Worm (Caenorhabditis elegans) whole organism, young adult: ENCODE measurements around the gene adh-1.
A peak's percentile ranks its signal among the peaks of the same experiment; 100 is the strongest.

ENCODE experiments used
- B0035.1 ChIP-seq: sonication (generic microtip); optimal IDR thresholded peaks from 2 replicates; lab custom pipeline; 2016; ENCODE audit warnings: missing genetic modification characterization, mild to moderate bottlenecking, missing compliant biosample characterization, missing genotype, missing genetic modification reagents
- F23B12.7 ChIP-seq: sonication (generic microtip); optimal IDR thresholded peaks from 2 replicates; lab custom pipeline; 2017; ENCODE audit warnings: missing genetic modification characterization, mild to moderate bottlenecking, missing compliant biosample characterization, antibody characterized with exemption, moderate library complexity; ENCODE audit not compliant: insufficient read depth
- F52B5.7 ChIP-seq: sonication (generic microtip); optimal IDR thresholded peaks from 2 replicates; lab custom pipeline; 2016; ENCODE audit warnings: mild to moderate bottlenecking, missing genetic modification characterization, missing compliant biosample characterization
- K11D2.4 ChIP-seq: fragments of 200-800 bp; sonication (Bioruptor generic); IDR thresholded peaks from 2 replicates; pipeline ENCODE4 v1.3.6; 2022; ENCODE audit warnings: missing genetic modification reagents, missing genetic modification characterization, missing compliant biosample characterization
- Y53F4B.3 ChIP-seq: fragments of 200-800 bp; sonication (Bioruptor generic); IDR thresholded peaks from 2 replicates; pipeline ENCODE4 v1.3.6; 2022; ENCODE audit warnings: missing genetic modification reagents, missing genetic modification characterization, missing compliant biosample characterization
- Y53G8AR.9 ChIP-seq: fragments of 200-800 bp; sonication (Bioruptor generic); conservative IDR thresholded peaks from 2 replicates; pipeline ENCODE4 v1.3.6; 2022; ENCODE audit warnings: missing genetic modification reagents, missing genetic modification characterization, missing compliant biosample characterization
- Y67H2A.10 ChIP-seq: fragments of 200-800 bp; sonication (Bioruptor generic); conservative IDR thresholded peaks from 2 replicates; pipeline ENCODE4 v1.3.6; 2022; ENCODE audit warnings: missing genetic modification reagents, missing genetic modification characterization, missing compliant biosample characterization
- ama-1 ChIP-seq, 3 experiments: fragments of 150-350 bp in 1 of 3; sonication (generic microtip) in 2 of 3; optimal IDR thresholded peaks; 2 replicates each; lab custom pipeline; 2014 to 2018; ENCODE audit warnings: missing biosample characterization in 2 of 3, missing genetic modification characterization in 2 of 3, missing genetic modification reagents in 2 of 3
- attf-5 ChIP-seq: fragments of 200-800 bp; sonication (Bioruptor generic); optimal IDR thresholded peaks from 2 replicates; lab custom pipeline; 2018; ENCODE audit warnings: mild to moderate bottlenecking, missing genetic modification characterization, missing compliant biosample characterization
- bed-1 ChIP-seq: fragments of 200-800 bp; sonication (Bioruptor generic); IDR thresholded peaks from 2 replicates; pipeline ENCODE4 v1.3.6; 2022; ENCODE audit warnings: missing genetic modification reagents, missing genetic modification characterization, missing compliant biosample characterization
- cebp-1 ChIP-seq, 2 experiments: fragments of 200-800 bp in 1 of 2; sonication (Bioruptor generic) in 1 of 2; sonication (generic microtip) in 1 of 2; IDR thresholded peaks in 1 of 2; optimal IDR thresholded peaks in 1 of 2; 2 replicates each; pipeline versions ENCODE4 v1.3.6 to Lab custom; 2017 to 2022; ENCODE audit warnings: missing compliant biosample characterization in 2 of 2, missing genetic modification characterization in 2 of 2, mild to moderate bottlenecking in 1 of 2, missing genetic modification reagents in 1 of 2, moderate library complexity in 1 of 2
- ceh-100 ChIP-seq: fragments of 200-800 bp; sonication (Bioruptor generic); IDR thresholded peaks from 2 replicates; pipeline ENCODE4 v1.3.6; 2022; ENCODE audit warnings: missing genetic modification reagents, missing genetic modification characterization, missing compliant biosample characterization
- ceh-91 ChIP-seq: fragments of 200-800 bp; sonication (Bioruptor generic); IDR thresholded peaks from 2 replicates; pipeline ENCODE4 v1.3.6; 2022; ENCODE audit warnings: missing genetic modification reagents, missing genetic modification characterization, missing compliant biosample characterization
- dpl-1 ChIP-seq: fragments of 150-350 bp; optimal IDR thresholded peaks from 2 replicates; lab custom pipeline; 2014; ENCODE audit warnings: missing biosample characterization, missing genetic modification reagents, missing genetic modification characterization
- ekl-4 ChIP-seq: fragments of 200-800 bp; sonication (Bioruptor generic); IDR thresholded peaks from 2 replicates; pipeline ENCODE4 v1.3.6; 2022; ENCODE audit warnings: missing genetic modification reagents, missing genetic modification characterization, missing compliant biosample characterization
- hlh-26 ChIP-seq: fragments of 200-800 bp; sonication (Bioruptor generic); conservative IDR thresholded peaks from 2 replicates; pipeline ENCODE4 v1.3.6; 2022; ENCODE audit warnings: missing genetic modification reagents, missing genetic modification characterization, missing compliant biosample characterization
- hsf-1 ChIP-seq: fragments of 200-800 bp; sonication (Bioruptor generic); IDR thresholded peaks from 2 replicates; pipeline ENCODE4 v1.3.6; 2022; ENCODE audit warnings: missing genetic modification reagents, missing genetic modification characterization, missing compliant biosample characterization
- let-526 ChIP-seq: fragments of 200-800 bp; sonication (Bioruptor generic); IDR thresholded peaks from 2 replicates; pipeline ENCODE4 v1.3.6; 2022; ENCODE audit warnings: missing genetic modification reagents, missing genetic modification characterization, missing compliant biosample characterization
- lin-26 ChIP-seq: fragments of 200-800 bp; sonication (Bioruptor generic); IDR thresholded peaks from 2 replicates; pipeline ENCODE4 v1.3.6; 2022; ENCODE audit warnings: missing genetic modification reagents, missing genetic modification characterization, missing compliant biosample characterization
- lin-35 ChIP-seq, 3 experiments: fragments of 150-350 bp in 2 of 3; sonication (generic microtip) in 1 of 3; optimal IDR thresholded peaks; 2 replicates each; lab custom pipeline; 2014 to 2018; ENCODE audit warnings: missing biosample characterization in 3 of 3, missing genetic modification characterization in 3 of 3, missing genetic modification reagents in 3 of 3
- lir-1 ChIP-seq: fragments of 200-800 bp; sonication (Bioruptor generic); conservative IDR thresholded peaks from 2 replicates; pipeline ENCODE4 v1.3.6; 2022; ENCODE audit warnings: missing genetic modification reagents, missing genetic modification characterization, missing compliant biosample characterization
- madf-3 ChIP-seq: fragments of 200-800 bp; sonication (Bioruptor generic); IDR thresholded peaks from 2 replicates; pipeline ENCODE4 v1.3.6; 2022; ENCODE audit warnings: missing genetic modification reagents, missing genetic modification characterization, missing compliant biosample characterization
- mcd-1 ChIP-seq: fragments of 200-800 bp; sonication (Bioruptor generic); IDR thresholded peaks from 2 replicates; pipeline ENCODE4 v1.3.6; 2022; ENCODE audit warnings: missing genetic modification reagents, missing genetic modification characterization, missing compliant biosample characterization
- mel-28 ChIP-seq: sonication (generic microtip); optimal IDR thresholded peaks from 2 replicates; lab custom pipeline; 2016; ENCODE audit warnings: borderline replicate concordance, mild to moderate bottlenecking, missing genetic modification characterization, missing compliant biosample characterization
- nfyb-1 ChIP-seq: fragments of 200-800 bp; sonication (Bioruptor generic); IDR thresholded peaks from 2 replicates; pipeline ENCODE4 v1.3.6; 2022; ENCODE audit warnings: missing genetic modification reagents, missing genetic modification characterization, missing compliant biosample characterization
- nhr-179 ChIP-seq: sonication (generic microtip); optimal IDR thresholded peaks from 2 replicates; lab custom pipeline; 2016; ENCODE audit warnings: mild to moderate bottlenecking, missing genetic modification characterization, missing compliant biosample characterization
- nhr-27 ChIP-seq: fragments of 200-800 bp; sonication (Bioruptor generic); optimal IDR thresholded peaks from 2 replicates; lab custom pipeline; 2018; ENCODE audit warnings: mild to moderate bottlenecking, missing genetic modification characterization, moderate library complexity, missing compliant biosample characterization
- pha-4 ChIP-seq: fragments of 150-350 bp; sonication (generic microtip); optimal IDR thresholded peaks from 2 replicates; lab custom pipeline; 2014; ENCODE audit warnings: missing biosample characterization, missing genetic modification reagents, missing genetic modification characterization
- repo-1 ChIP-seq: sonication (generic microtip); optimal IDR thresholded peaks from 2 replicates; lab custom pipeline; 2017; ENCODE audit warnings: mild to moderate bottlenecking, missing genetic modification characterization, missing compliant biosample characterization
- rpc-1 ChIP-seq, 2 experiments: fragments of 150-350 bp in 1 of 2; sonication (generic microtip) in 1 of 2; optimal IDR thresholded peaks; 2 replicates each; lab custom pipeline; 2014 to 2018; ENCODE audit warnings: missing biosample characterization in 1 of 2, missing genetic modification characterization in 1 of 2, missing genetic modification reagents in 1 of 2, missing genotype in 1 of 2
- snpc-1.3 ChIP-seq: sonication (generic microtip); optimal IDR thresholded peaks from 2 replicates; lab custom pipeline; 2017; ENCODE audit warnings: missing genetic modification characterization, mild to moderate bottlenecking, missing compliant biosample characterization, antibody characterized with exemption, moderate library complexity, missing genotype, missing genetic modification reagents; ENCODE audit not compliant: insufficient read depth
- somi-1 ChIP-seq: fragments of 200-800 bp; sonication (Bioruptor generic); optimal IDR thresholded peaks from 2 replicates; lab custom pipeline; 2018; ENCODE audit warnings: mild to moderate bottlenecking, missing genetic modification characterization, missing compliant biosample characterization
- tlf-1 ChIP-seq: fragments of 200-800 bp; sonication (Bioruptor generic); optimal IDR thresholded peaks from 2 replicates; lab custom pipeline; 2018; ENCODE audit warnings: mild to moderate bottlenecking, missing genetic modification characterization, missing compliant biosample characterization

adh-1 gene

DNA sequence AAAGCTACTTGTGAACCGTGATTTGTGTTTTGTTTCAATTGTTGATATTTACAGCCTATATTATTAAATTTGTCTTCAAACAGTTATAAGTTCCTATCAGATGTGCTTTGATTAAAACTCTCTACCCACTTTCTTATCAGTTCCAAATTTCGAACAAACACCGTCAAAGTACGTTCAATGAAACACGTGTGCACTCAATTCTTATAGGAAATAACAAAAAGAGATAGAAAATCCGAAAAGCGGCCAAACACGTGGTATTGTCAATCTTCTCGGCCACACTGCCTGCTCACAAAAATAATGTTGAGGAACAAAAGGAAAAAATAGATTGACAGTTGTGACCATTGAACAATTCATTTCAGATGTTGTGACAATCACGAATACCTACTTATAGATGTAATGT lies 2.1 kb upstream of the adh-1 start (continued):
- no peak for TF ChIP-seq snpc-1.3 (tag; lab: Kevin White, UChicago)

DNA sequence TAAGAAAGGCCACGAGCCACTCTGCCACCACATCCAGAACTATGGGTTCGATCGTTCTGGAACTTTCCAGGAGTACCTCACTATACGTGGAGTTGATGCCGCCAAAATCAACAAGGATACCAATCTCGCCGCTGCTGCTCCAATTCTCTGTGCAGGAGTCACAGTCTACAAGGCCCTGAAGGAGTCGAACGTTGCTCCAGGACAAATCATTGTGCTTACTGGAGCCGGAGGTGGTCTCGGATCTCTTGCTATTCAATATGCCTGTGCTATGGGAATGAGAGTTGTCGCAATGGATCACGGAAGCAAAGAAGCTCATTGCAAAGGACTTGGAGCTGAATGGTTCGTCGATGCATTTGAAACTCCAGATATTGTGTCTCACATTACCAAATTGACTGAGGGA lies 608 bp downstream of the adh-1 start:
- no peak for TF ChIP-seq Y67H2A.10 (GFP tag; lab: Robert Waterston, UW)
- peak; percentile 27 for TF ChIP-seq ama-1 (optimal IDR thresholded peaks at IDR 0.05; lab: Kevin White, UChicago)
- no peak for TF ChIP-seq ama-1 (GFP tag; optimal IDR thresholded peaks at IDR 0.05; lab: Kevin White, UChicago)
- no peak for TF ChIP-seq B0035.1
- 0 out of 2 replicates have a peak, but pooled peaks have one; percentile 11 for TF ChIP-seq K11D2.4 (GFP tag; lab: Robert Waterston, UW)
- TF ChIP-seq hsf-1, result peak; percentile 30; the same call in 1 of the 2 replicates
- no peak for TF ChIP-seq attf-5 (GFP tag; lab: Kevin White, UChicago)
- 0 out of 2 replicates have a peak, but pooled peaks have one; percentile 10 for TF ChIP-seq nfyb-1
- no peak for TF ChIP-seq ceh-91
- TF ChIP-seq pha-4, result peak; percentile 61
- no peak for TF ChIP-seq rpc-1 (optimal IDR thresholded peaks at IDR 0.05; lab: Kevin White, UChicago)
- TF ChIP-seq rpc-1 (tag; optimal IDR thresholded peaks at IDR 0.05; lab: Kevin White, UChicago), result no peak
- no peak for TF ChIP-seq mel-28 (tag; lab: Kevin White, UChicago)
- peak; percentile 47 for TF ChIP-seq nhr-27 (tag; lab: Kevin White, UChicago)

DNA sequence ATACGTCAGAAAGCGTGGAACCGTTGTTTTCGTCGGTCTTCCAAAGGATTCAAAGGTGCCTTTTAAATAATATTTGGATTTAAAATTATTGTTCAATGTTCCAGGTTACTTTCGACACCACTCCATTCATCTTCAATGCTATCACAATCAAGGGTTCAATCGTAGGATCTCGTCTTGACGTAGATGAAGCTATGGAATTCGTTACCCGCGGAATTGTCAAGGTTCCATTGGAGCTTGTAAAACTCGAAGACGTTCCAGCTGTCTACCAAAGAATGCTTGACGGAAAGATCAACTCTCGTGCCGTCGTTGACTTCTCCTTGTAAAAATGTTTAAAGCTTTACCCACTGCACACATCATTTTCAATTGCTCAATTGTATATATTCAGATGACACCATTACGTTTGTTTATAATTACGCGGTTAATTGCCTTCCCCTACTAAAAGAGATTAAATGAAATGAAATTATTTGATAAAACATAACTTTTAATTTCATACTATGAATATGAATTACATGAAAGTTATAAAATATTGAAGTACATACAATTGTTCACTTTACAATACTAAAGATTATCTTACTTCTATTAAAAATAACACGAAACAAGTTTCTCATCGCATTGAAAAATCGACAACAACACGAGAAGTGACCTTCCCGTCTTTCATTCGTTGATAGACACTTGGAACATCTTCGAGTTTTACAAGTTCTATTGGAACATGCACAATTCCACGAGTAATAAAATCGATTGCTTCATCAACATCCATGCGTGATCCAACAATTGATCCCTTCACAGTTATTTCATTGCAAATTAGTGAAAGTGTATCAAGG lies 1.3 kb downstream of the adh-1 start:
- TF ChIP-seq lin-35 (GFP tag; optimal IDR thresholded peaks at IDR 0.05; lab: Kevin White, UChicago) (peak in 1 of 3 experiments; percentile 33), bed-1 (GFP tag; lab: Robert Waterston, UW) (no peak), F23B12.7 (tag; lab: Kevin White, UChicago) (peak; percentile 43), mcd-1 (GFP tag; lab: Robert Waterston, UW) (no peak), dpl-1 (GFP tag; lab: Kevin White, UChicago) (no peak), lin-26 (GFP tag; lab: Robert Waterston, UW) (no peak), nfyb-1 (peak; percentile 77), tlf-1 (GFP tag; lab: Kevin White, UChicago) (peak; percentile 63), cebp-1 (GFP tag; IDR thresholded peaks at IDR 0.05; lab: Robert Waterston, UW) (no peak), cebp-1 (tag; optimal IDR thresholded peaks at IDR 0.05; lab: Kevin White, UChicago) (peak; percentile 40), nhr-179 (no peak), lir-1 (0 out of 2 replicates have a peak, but pooled peaks have one; percentile 33), ekl-4 (GFP tag; lab: Robert Waterston, UW) (peak; percentile 12; the same call in 1 of the 2 replicates), somi-1 (GFP tag; lab: Kevin White, UChicago) (peak; percentile 6), hlh-26 (no peak), ama-1 (optimal IDR thresholded peaks at IDR 0.05; lab: Kevin White, UChicago) (peak; percentile 84), ama-1 (GFP tag; optimal IDR thresholded peaks at IDR 0.05; lab: Kevin White, UChicago) (no peak), ceh-100 (GFP tag; lab: Robert Waterston, UW) (no peak), Y53G8AR.9 (peak; percentile 45; the same call in 1 of the 2 replicates), let-526 (GFP tag; lab: Robert Waterston, UW) (peak; percentile 15; the same call in 1 of the 2 replicates), Y53F4B.3 (GFP tag; lab: Robert Waterston, UW) (no peak), madf-3 (0 out of 2 replicates have a peak, but pooled peaks have one; percentile 55), Y67H2A.10 (GFP tag; lab: Robert Waterston, UW) (no peak), repo-1 (tag; lab: Kevin White, UChicago) (peak; percentile 71), F52B5.7 (tag; lab: Kevin White, UChicago) (peak; percentile 41)
